Fruit fly (Drosophila melanogaster) whole organism, prepupa: ENCODE results near the gene Reph.

ENCODE experiments used
- CG10631 ChIP-seq: fragments of 200-800 bp; sonication (Bioruptor generic); optimal IDR thresholded peaks from 2 replicates; lab custom pipeline; 2016; ENCODE audit warnings: missing biosample characterization, missing genetic modification characterization
- CG11762 ChIP-seq: fragments of 200-800 bp; sonication (Bioruptor generic); optimal IDR thresholded peaks from 3 replicates; lab custom pipeline; 2016; ENCODE audit warnings: missing biosample characterization, missing genetic modification characterization; ENCODE audit not compliant: insufficient read depth
- CG15336 ChIP-seq: fragments of 200-800 bp; sonication (Bioruptor generic); IDR thresholded peaks from 2 replicates; pipeline ENCODE4 v1.3.6; 2022; ENCODE audit warnings: missing biosample characterization, missing genetic modification characterization
- CG16779 ChIP-seq: fragments of 200-800 bp; sonication (Bioruptor generic); optimal IDR thresholded peaks from 3 replicates; lab custom pipeline; 2017; ENCODE audit warnings: missing biosample characterization, mild to moderate bottlenecking, missing genetic modification characterization
- CG3032 ChIP-seq: fragments of 200-800 bp; optimal IDR thresholded peaks from 2 replicates; lab custom pipeline; 2019; ENCODE audit warnings: missing biosample characterization, mild to moderate bottlenecking, missing genetic modification characterization, moderate library complexity
- CG32006 ChIP-seq: fragments of 200-800 bp; sonication (Bioruptor generic); optimal IDR thresholded peaks from 3 replicates; lab custom pipeline; 2017; ENCODE audit warnings: missing biosample characterization, mild to moderate bottlenecking, missing genetic modification characterization
- CG3919 ChIP-seq: fragments of 200-800 bp; sonication (Bioruptor generic); optimal IDR thresholded peaks from 3 replicates; lab custom pipeline; 2016; ENCODE audit warnings: missing biosample characterization, missing genetic modification characterization
- CG4318 ChIP-seq: fragments of 200-800 bp; sonication (Bioruptor generic); optimal IDR thresholded peaks from 3 replicates; lab custom pipeline; 2017; ENCODE audit warnings: missing biosample characterization, mild to moderate bottlenecking, missing genetic modification characterization
- CG6792 ChIP-seq: fragments of 200-800 bp; sonication (Bioruptor generic); optimal IDR thresholded peaks from 3 replicates; lab custom pipeline; 2016; ENCODE audit warnings: missing biosample characterization, missing genetic modification characterization
- CG7368 ChIP-seq: fragments of 200-800 bp; sonication (Bioruptor generic); optimal IDR thresholded peaks from 3 replicates; lab custom pipeline; 2016; ENCODE audit warnings: missing biosample characterization, missing genetic modification characterization
- CG8119 ChIP-seq: fragments of 200-800 bp; sonication (Bioruptor generic); IDR thresholded peaks from 3 replicates; pipeline ENCODE4 v1.3.6; 2022; ENCODE audit warnings: missing biosample characterization, missing genetic modification characterization
- CG9139 ChIP-seq: fragments of 200-800 bp; sonication (Bioruptor generic); optimal IDR thresholded peaks from 3 replicates; lab custom pipeline; 2017; ENCODE audit warnings: missing biosample characterization, mild to moderate bottlenecking, missing genetic modification characterization
- Eip75B ChIP-seq: fragments of 200-800 bp; sonication (Bioruptor generic); optimal IDR thresholded peaks from 3 replicates; lab custom pipeline; 2016; ENCODE audit warnings: missing biosample characterization, missing genetic modification characterization
- Eip78C ChIP-seq: fragments of 200-800 bp; sonication (Bioruptor generic); peaks from one replicate; lab custom pipeline; 2016; ENCODE audit warnings: missing biosample characterization, missing genetic modification characterization
- Ets96B ChIP-seq: fragments of 200-800 bp; optimal IDR thresholded peaks from 2 replicates; lab custom pipeline; 2019; ENCODE audit warnings: missing biosample characterization, mild to moderate bottlenecking, missing genetic modification characterization, moderate library complexity
- Gug ChIP-seq: fragments of 200-800 bp; sonication (Bioruptor generic); IDR thresholded peaks from 2 replicates; pipeline ENCODE4 v1.3.6; 2022; ENCODE audit warnings: missing biosample characterization, missing genetic modification characterization
- Hr38 ChIP-seq: sonication (Bioruptor generic); optimal IDR thresholded peaks from 2 replicates; lab custom pipeline; 2016; ENCODE audit warnings: missing biosample characterization, missing genetic modification characterization
- Hr39 ChIP-seq: fragments of 200-800 bp; sonication (Bioruptor generic); optimal IDR thresholded peaks from 2 replicates; lab custom pipeline; 2016; ENCODE audit warnings: missing biosample characterization, missing genetic modification characterization
- Hr4 ChIP-seq: fragments of 200-800 bp; sonication (Bioruptor generic); optimal IDR thresholded peaks from 3 replicates; lab custom pipeline; 2016; ENCODE audit warnings: missing biosample characterization, missing genetic modification characterization
- Met ChIP-seq: fragments of 200-800 bp; sonication (Bioruptor generic); optimal IDR thresholded peaks from 3 replicates; lab custom pipeline; 2016; ENCODE audit warnings: missing biosample characterization, missing genetic modification characterization
- OdsH ChIP-seq: fragments of 200-800 bp; sonication (Bioruptor generic); optimal IDR thresholded peaks from 3 replicates; lab custom pipeline; 2016; ENCODE audit warnings: missing biosample characterization, missing genetic modification characterization
- Sox102F ChIP-seq: fragments of 200-800 bp; sonication (Bioruptor generic); optimal IDR thresholded peaks from 2 replicates; lab custom pipeline; 2016; ENCODE audit warnings: missing biosample characterization, mild to moderate bottlenecking, missing genetic modification characterization
- Sox14 ChIP-seq: fragments of 200-800 bp; sonication (Bioruptor generic); optimal IDR thresholded peaks from 3 replicates; lab custom pipeline; 2016; ENCODE audit warnings: missing biosample characterization, missing genetic modification characterization
- achi ChIP-seq: fragments of 200-800 bp; sonication (Bioruptor generic); optimal IDR thresholded peaks from 3 replicates; lab custom pipeline; 2016; ENCODE audit warnings: missing biosample characterization, missing genetic modification characterization
- acj6 ChIP-seq: fragments of 200-800 bp; sonication (Bioruptor generic); optimal IDR thresholded peaks from 3 replicates; lab custom pipeline; 2016; ENCODE audit warnings: missing biosample characterization, missing genetic modification characterization
- esn ChIP-seq: fragments of 200-800 bp; sonication (Bioruptor generic); optimal IDR thresholded peaks from 2 replicates; lab custom pipeline; 2016; ENCODE audit warnings: missing biosample characterization, mild to moderate bottlenecking, missing genetic modification characterization, moderate library complexity
- fd59A ChIP-seq: fragments of 200-800 bp; sonication (Bioruptor generic); optimal IDR thresholded peaks from 2 replicates; lab custom pipeline; 2017; ENCODE audit warnings: missing biosample characterization, mild to moderate bottlenecking, missing genetic modification characterization, missing genetic modification reagents
- fkh ChIP-seq: fragments of 200-800 bp; sonication (Bioruptor generic); optimal IDR thresholded peaks from 3 replicates; lab custom pipeline; 2017; ENCODE audit warnings: missing biosample characterization, mild to moderate bottlenecking, missing genetic modification characterization, moderate library complexity
- net ChIP-seq: fragments of 200-800 bp; sonication (Bioruptor generic); optimal IDR thresholded peaks from 3 replicates; lab custom pipeline; 2016; ENCODE audit warnings: missing biosample characterization, missing genetic modification characterization
- salr ChIP-seq, 2 experiments: fragments of 200-800 bp; sonication (Bioruptor generic); optimal IDR thresholded peaks; 3 replicates each; lab custom pipeline; 2016 to 2018; ENCODE audit warnings: missing biosample characterization in 2 of 2, missing genetic modification characterization in 2 of 2, mild to moderate bottlenecking in 1 of 2
- spab ChIP-seq: fragments of 200-800 bp; sonication (Bioruptor generic); optimal IDR thresholded peaks from 2 replicates; lab custom pipeline; 2017; ENCODE audit warnings: missing biosample characterization, mild to moderate bottlenecking, missing genetic modification characterization, missing genetic modification reagents
- svp ChIP-seq: fragments of 200-800 bp; sonication (Bioruptor generic); peaks from one replicate; lab custom pipeline; 2016; ENCODE audit warnings: missing biosample characterization, missing genetic modification characterization
- vri ChIP-seq: fragments of 200-800 bp; sonication (Bioruptor generic); optimal IDR thresholded peaks from 3 replicates; lab custom pipeline; 2016; ENCODE audit warnings: missing biosample characterization, mild to moderate bottlenecking, missing genetic modification characterization

Reph gene

DNA sequence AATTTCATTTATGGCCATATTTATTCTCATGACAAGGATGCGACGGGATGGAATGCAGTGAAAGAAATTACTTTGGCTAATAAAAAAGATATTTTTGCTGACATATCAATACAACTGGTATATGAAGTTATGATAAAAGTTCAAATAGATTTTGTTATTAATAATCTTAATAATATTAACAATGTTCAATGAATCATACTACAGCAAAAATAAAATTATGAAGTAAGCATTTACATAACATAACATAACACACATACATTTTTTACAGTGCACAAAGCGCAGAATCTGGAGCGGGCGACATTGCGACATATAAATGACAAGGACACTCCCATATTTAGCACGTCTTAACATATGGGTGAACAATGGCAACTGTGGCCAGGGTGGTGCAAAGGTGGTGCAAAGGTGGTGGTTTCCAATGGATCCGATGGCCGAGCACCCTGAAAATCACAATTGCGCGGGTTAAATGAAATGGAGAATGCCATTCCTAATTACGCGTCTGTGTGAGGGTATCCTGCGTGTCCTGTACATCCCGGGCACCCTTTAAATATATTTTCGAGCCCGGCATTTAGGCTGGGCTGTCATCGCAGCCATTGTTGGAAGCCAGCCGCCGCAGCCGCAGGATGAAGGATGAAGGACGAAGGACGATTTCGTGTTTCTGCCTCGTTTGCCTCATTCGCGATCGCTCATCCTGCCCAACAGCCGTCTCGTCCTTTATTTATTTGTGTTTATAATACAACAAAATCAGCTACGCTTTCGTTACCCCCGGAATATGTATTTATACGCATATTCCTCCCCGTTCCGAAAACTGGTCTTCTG lies 41.8 kb downstream of the Reph start:
- TF ChIP-seq esn (GFP tag; lab: Kevin White, UChicago), result peak; percentile 2
- no peak for TF ChIP-seq Sox14
- no peak for TF ChIP-seq Hr4 (GFP tag; lab: Kevin White, UChicago)
- peak; percentile 21 for TF ChIP-seq Eip78C (GFP tag; lab: Kevin White, UChicago)

DNA sequence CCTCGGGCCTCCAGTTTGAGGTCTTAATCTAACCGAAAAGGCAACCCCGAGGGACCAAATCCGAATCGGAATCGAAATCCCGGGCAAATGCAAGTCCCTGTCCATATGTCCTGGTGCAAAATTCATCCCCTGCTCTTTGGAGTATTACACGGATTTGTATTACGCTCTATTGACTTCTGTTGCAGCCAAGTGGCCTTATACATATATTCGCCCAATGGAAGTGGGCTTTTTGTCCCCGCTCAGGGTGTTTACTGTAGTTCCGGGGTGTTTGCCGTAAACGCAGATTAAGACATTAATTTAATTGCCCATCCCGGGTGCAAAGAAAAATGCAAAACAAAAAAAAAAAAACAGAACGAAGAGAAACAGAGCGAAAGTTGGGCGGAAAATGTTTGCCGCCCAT lies 43.2 kb downstream of the Reph start:
- TF ChIP-seq acj6 (GFP tag; lab: Kevin White, UChicago), result no peak
- no peak for TF ChIP-seq vri (GFP tag; lab: Kevin White, UChicago)
- no peak for TF ChIP-seq salr (GFP tag; optimal IDR thresholded peaks at IDR 0.05; lab: Kevin White, UChicago)
- no peak for TF ChIP-seq Hr4 (GFP tag; lab: Kevin White, UChicago)
- no peak for TF ChIP-seq CG8119 (GFP tag; lab: Robert Waterston, UW)
- no peak for TF ChIP-seq Hr39 (GFP tag; lab: Kevin White, UChicago)
- TF ChIP-seq, all 60 proteins: peak for 0

DNA sequence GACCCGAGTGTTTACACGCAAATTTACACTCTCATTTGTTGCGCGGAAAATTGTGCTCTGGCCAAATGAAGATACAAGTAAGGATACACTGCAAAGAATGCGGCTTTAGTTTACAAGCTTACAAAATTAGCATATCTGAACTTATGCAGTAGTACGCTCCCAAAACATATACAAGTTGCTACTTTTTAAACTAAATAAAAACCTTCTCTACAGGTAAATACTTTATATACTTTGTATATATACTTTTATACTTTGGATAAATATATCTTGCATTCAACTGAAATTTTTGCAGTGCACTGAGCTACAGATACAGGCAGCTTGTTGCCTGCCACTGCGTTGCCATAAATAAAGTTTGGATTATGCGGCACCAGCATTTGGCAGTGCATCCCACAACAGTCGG lies 44.6 kb downstream of the Reph start:
- peak; percentile 41 for TF ChIP-seq CG32006 (GFP tag; lab: Kevin White, UChicago)
- TF ChIP-seq Eip75B (GFP tag; lab: Kevin White, UChicago), result peak; percentile 3
- TF ChIP-seq CG15336 (GFP tag; lab: Robert Waterston, UW), result peak; percentile 31; the same call in 1 of the 2 replicates
- peak; percentile 36 for TF ChIP-seq Ets96B (tag; lab: Kevin White, UChicago)
- TF ChIP-seq CG6792 (GFP tag; lab: Kevin White, UChicago), result no peak
- peak; percentile 6 for TF ChIP-seq esn (GFP tag; lab: Kevin White, UChicago)
- no peak for TF ChIP-seq CG7368
- TF ChIP-seq Met (GFP tag; lab: Kevin White, UChicago), result peak; percentile 25
- TF ChIP-seq salr (GFP tag; optimal IDR thresholded peaks at IDR 0.05; lab: Kevin White, UChicago), result peak in 1 of 2 experiments; percentile 1
- peak; percentile 12 for TF ChIP-seq CG3032 (tag; lab: Kevin White, UChicago)
- TF ChIP-seq Eip78C (GFP tag; lab: Kevin White, UChicago), result peak; percentile 63
- TF ChIP-seq spab (GFP tag; lab: Kevin White, UChicago), result peak; percentile 12
- TF ChIP-seq CG11762, result no peak
- peak; percentile 19 for TF ChIP-seq Hr4 (GFP tag; lab: Kevin White, UChicago)
- TF ChIP-seq fkh (GFP tag; lab: Kevin White, UChicago), result no peak
- TF ChIP-seq CG4318 (GFP tag; lab: Kevin White, UChicago), result no peak
- peak; percentile 2 for TF ChIP-seq net (GFP tag; lab: Kevin White, UChicago)
- TF ChIP-seq CG10631 (GFP tag; lab: Kevin White, UChicago), result peak; percentile 34
- peak; percentile 33 for TF ChIP-seq CG3919 (GFP tag; lab: Kevin White, UChicago)
- peak; percentile 70 for TF ChIP-seq svp (GFP tag; lab: Kevin White, UChicago)
- TF ChIP-seq OdsH (GFP tag; lab: Kevin White, UChicago), result peak; percentile 20
- TF ChIP-seq achi, result peak; percentile 2
- peak; percentile 7 for TF ChIP-seq Sox102F (GFP tag; lab: Kevin White, UChicago)
- TF ChIP-seq CG9139, result no peak
- TF ChIP-seq CG16779 (tag; lab: Kevin White, UChicago), result no peak
- TF ChIP-seq Hr38 (GFP tag; lab: Kevin White, UChicago), result no peak

DNA sequence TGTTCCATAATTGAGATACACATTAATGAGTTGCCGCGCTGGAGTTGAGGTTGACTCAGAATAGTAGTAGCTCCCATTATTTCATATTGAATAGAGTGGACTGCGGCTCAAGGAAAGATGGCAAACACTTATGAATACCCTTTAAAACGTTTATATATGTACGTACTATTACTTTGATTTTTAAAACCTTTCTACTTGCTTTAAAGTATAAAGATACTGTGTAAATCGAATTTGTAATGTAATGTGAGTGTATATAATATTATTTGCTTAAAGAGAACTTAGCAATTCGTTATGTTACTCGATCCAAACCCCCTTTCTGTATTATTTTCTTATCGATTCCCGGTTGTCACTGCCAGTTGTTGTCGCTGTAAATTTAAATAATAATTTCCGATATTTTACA lies 48.0 kb downstream of the Reph start:
- TF ChIP-seq Eip78C (GFP tag; lab: Kevin White, UChicago) (peak; percentile 44), fd59A (peak; percentile 3), CG3032 (tag; lab: Kevin White, UChicago) (peak; percentile 17), CG7368 (no peak), Ets96B (tag; lab: Kevin White, UChicago) (peak; percentile 13), svp (GFP tag; lab: Kevin White, UChicago) (peak; percentile 37), Gug (no peak)
- TF ChIP-seq, all 60 proteins: peak for 5
